Worm (Caenorhabditis elegans) whole organism, L3 larva: Measurements from ENCODE around the gene ctsa-3.2.

Experiments
- ama-1 ChIP-seq: fragments of 150-350 bp; optimal IDR thresholded peaks from 2 replicates; lab custom pipeline; 2018
- ceh-82 ChIP-seq: fragments of 150-350 bp; optimal IDR thresholded peaks from 2 replicates; lab custom pipeline; 2014; ENCODE audit warnings: missing biosample characterization, missing genetic modification characterization
- daf-12 ChIP-seq: fragments of 150-350 bp; optimal IDR thresholded peaks from 2 replicates; lab custom pipeline; 2014; ENCODE audit warnings: missing biosample characterization, missing genetic modification reagents, missing genetic modification characterization
- fkh-10 ChIP-seq: sonication (generic microtip); optimal IDR thresholded peaks from 2 replicates; lab custom pipeline; 2017; ENCODE audit warnings: missing biosample characterization, missing genetic modification reagents, missing genetic modification characterization
- lin-39 ChIP-seq: fragments of 150-350 bp; optimal IDR thresholded peaks from 2 replicates; lab custom pipeline; 2018; ENCODE audit warnings: missing biosample characterization, missing genetic modification reagents, missing genetic modification characterization
- mdl-1 ChIP-seq: fragments of 150-350 bp; optimal IDR thresholded peaks from 2 replicates; lab custom pipeline; 2014; ENCODE audit warnings: missing biosample characterization, missing genetic modification characterization
- nfya-1 ChIP-seq: sonication (generic microtip); optimal IDR thresholded peaks from 2 replicates; lab custom pipeline; 2017; ENCODE audit warnings: missing genetic modification characterization, mild to moderate bottlenecking, missing compliant biosample characterization, antibody characterized with exemption, moderate library complexity; ENCODE audit not compliant: insufficient read depth
- nhr-77 ChIP-seq: fragments of 150-350 bp; optimal IDR thresholded peaks from 2 replicates; lab custom pipeline; 2014; ENCODE audit warnings: missing biosample characterization, missing genetic modification characterization

- no peak for TF ChIP-seq ama-1 (lab: Kevin White, UChicago)
- no peak for TF ChIP-seq nfya-1 (tag; lab: Kevin White, UChicago)
- no peak for TF ChIP-seq nhr-77
- TF ChIP-seq lin-39, result no peak
- TF ChIP-seq daf-12 (tag; lab: Kevin White, UChicago), result no peak
- no peak for TF ChIP-seq ceh-82
- TF ChIP-seq fkh-10 (GFP tag; lab: Kevin White, UChicago), result no peak
- no peak for TF ChIP-seq mdl-1 (tag; lab: Kevin White, UChicago)
Observed at ce11 chrII:9841985-9842505, 32.9 kb upstream of the ctsa-3.2 start, which contains the start of gene rnh-1.2.
